Worm (Caenorhabditis elegans): ENCODE data around the gene ZK930.6.

- TF ChIP-seq unc-39 (tag; optimal IDR thresholded peaks at IDR 0.05): no peak
- TF ChIP-seq lin-15B (tag; optimal IDR thresholded peaks at IDR 0.05): no peak
- TF ChIP-seq nhr-76 (tag; optimal IDR thresholded peaks at IDR 0.05): no peak
- TF ChIP-seq nhr-23 (tag; optimal IDR thresholded peaks at IDR 0.05): no peak
- no peak for TF ChIP-seq zag-1 (tag; optimal IDR thresholded peaks at IDR 0.05)
- TF ChIP-seq ceh-82 (tag; optimal IDR thresholded peaks at IDR 0.05): no peak
- no peak for TF ChIP-seq lin-39 (tag; optimal IDR thresholded peaks at IDR 0.05)
- no peak for TF ChIP-seq nhr-11 (tag; optimal IDR thresholded peaks at IDR 0.05)
- no peak for TF ChIP-seq nhr-12 (tag; optimal IDR thresholded peaks at IDR 0.05)
- no peak for TF ChIP-seq nhr-77 (tag; optimal IDR thresholded peaks at IDR 0.05)
These were observed 6.8 kb downstream of the ZK930.6 start for ce11 chrII:11890596-11890995.
